Fruit fly (Drosophila melanogaster): ENCODE data around the gene galectin.

dm6 chr2L:35452-35851 is 36.1 kb upstream of the galectin start:
- no peak for TF ChIP-seq CG14711 (tag; optimal IDR thresholded peaks at IDR 0.05)
- no peak for TF ChIP-seq CG7101 (tag; optimal IDR thresholded peaks at IDR 0.05)
- no peak for TF ChIP-seq CG11617 (GFP tag; optimal IDR thresholded peaks at IDR 0.05)
- no peak for TF ChIP-seq Clk (GFP tag; optimal IDR thresholded peaks at IDR 0.05)
- TF ChIP-seq Hr96 (GFP tag; optimal IDR thresholded peaks at IDR 0.05) = no peak
- TF ChIP-seq toe (GFP tag; optimal IDR thresholded peaks at IDR 0.05) = no peak
- TF ChIP-seq CG1620 (GFP tag; optimal IDR thresholded peaks at IDR 0.05) = no peak
- TF ChIP-seq Crg-1 (GFP tag; optimal IDR thresholded peaks at IDR 0.05) = no peak
